Worm (Caenorhabditis elegans): ENCODE results near the gene lurp-2.

The lurp-2 gene

DNA sequence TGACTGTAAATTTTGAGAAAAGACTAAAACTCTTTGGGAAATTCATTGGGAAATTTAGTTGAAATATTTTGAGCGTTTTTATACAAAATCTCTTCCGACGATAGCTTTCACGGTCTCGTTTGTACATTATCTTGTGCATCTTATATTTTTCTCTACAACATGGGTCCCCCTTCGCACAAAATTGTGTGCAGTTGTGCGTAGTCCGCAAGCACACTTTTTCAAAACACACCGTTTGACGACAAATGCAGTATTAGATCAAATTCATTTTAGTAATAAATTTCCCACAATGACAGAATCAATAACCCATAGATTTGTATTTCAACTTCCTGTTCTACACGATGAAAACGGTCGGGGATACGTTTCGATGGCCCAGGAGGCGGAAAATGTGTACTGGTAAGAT is 4.4 kb downstream of the lurp-2 start, which contains the start of gene F25H9.2:
TSS of gene F25H9.2 (plus strand) at position 226 of the 400 bp plus-strand sequence.
- no peak for TF ChIP-seq lin-39 (tag; optimal IDR thresholded peaks at IDR 0.05)
- peak; percentile 46 for TF ChIP-seq C16A3.4 (tag; optimal IDR thresholded peaks at IDR 0.05)
- peak; percentile 29 for TF ChIP-seq rnt-1 (tag; optimal IDR thresholded peaks at IDR 0.05)
- TF ChIP-seq sox-4 (tag; optimal IDR thresholded peaks at IDR 0.05): no peak
- TF ChIP-seq egl-27 (tag; optimal IDR thresholded peaks at IDR 0.05): no peak
- no peak for TF ChIP-seq egl-13 (tag; optimal IDR thresholded peaks at IDR 0.05)
- peak; percentile 26 to 59 for TF ChIP-seq lin-35 (GFP tag; optimal IDR thresholded peaks at IDR 0.05)
- no peak for TF ChIP-seq ztf-11 (tag; optimal IDR thresholded peaks at IDR 0.05)
- peak; percentile 20 to 45 for TF ChIP-seq lsy-2 (tag; optimal IDR thresholded peaks at IDR 0.05)
- TF ChIP-seq blmp-1 (tag; optimal IDR thresholded peaks at IDR 0.05): peak; percentile 26
- peak; percentile 90 for TF ChIP-seq F16B12.6 (tag; optimal IDR thresholded peaks at IDR 0.05)
- peak; percentile 47 for TF ChIP-seq unc-130 (tag; optimal IDR thresholded peaks at IDR 0.05)
- TF ChIP-seq mdl-1 (tag; optimal IDR thresholded peaks at IDR 0.05): peak in 1 of 2 experiments; percentile 2
- TF ChIP-seq unc-86 (tag; optimal IDR thresholded peaks at IDR 0.05): no peak
- TF ChIP-seq dpl-1 (GFP tag; optimal IDR thresholded peaks at IDR 0.05): peak in 2 of 3 experiments; percentile 55 to 61
- peak in 1 of 3 experiments; percentile 8 for TF ChIP-seq ceh-82 (tag; optimal IDR thresholded peaks at IDR 0.05)
- peak; percentile 47 for TF ChIP-seq snu-23 (GFP tag; optimal IDR thresholded peaks at IDR 0.05)
- peak; percentile 5 to 37 for TF ChIP-seq efl-1 (optimal IDR thresholded peaks at IDR 0.05)
- TF ChIP-seq efl-1 (GFP tag; optimal IDR thresholded peaks at IDR 0.05 in 1 of 2): peak; percentile 36 to 43
- peak; percentile 25 for TF ChIP-seq nhr-71 (tag; optimal IDR thresholded peaks at IDR 0.05)
- TF ChIP-seq isw-1 (GFP tag; IDR thresholded peaks at IDR 0.05): no peak

DNA sequence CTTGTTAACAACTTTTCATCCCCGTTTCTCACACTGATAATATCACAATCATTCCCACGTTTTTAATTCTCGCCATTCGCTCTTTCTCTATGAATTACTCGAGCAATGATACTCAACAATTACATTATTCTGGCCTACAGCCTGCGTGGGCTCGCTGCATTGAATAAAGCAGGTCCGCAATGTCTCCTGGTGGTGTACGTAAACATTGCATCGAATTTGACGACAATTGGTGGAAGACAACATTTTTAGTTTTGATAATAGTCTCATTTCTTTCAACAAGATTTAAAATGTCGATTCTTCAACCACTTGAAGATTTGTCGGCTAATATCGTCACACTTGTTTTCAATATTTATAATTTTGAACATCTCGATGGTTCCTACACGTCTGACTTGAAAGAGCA is 5.9 kb downstream of the lurp-2 start, which contains the start of gene bath-39:
TSS of gene bath-39 (plus strand) at position 137 of the 400 bp plus-strand sequence.
- TF ChIP-seq nhr-47 (tag; optimal IDR thresholded peaks at IDR 0.05) (no peak), efl-1 (optimal IDR thresholded peaks at IDR 0.05) (peak in 1 of 2 experiments; percentile 28), efl-1 (GFP tag; optimal IDR thresholded peaks at IDR 0.05 in 1 of 2) (peak; percentile 19 to 84), blmp-1 (tag; optimal IDR thresholded peaks at IDR 0.05) (peak; percentile 22), lin-15B (tag; optimal IDR thresholded peaks at IDR 0.05) (peak; percentile 1), unc-98 (GFP tag; IDR thresholded peaks at IDR 0.05) (no peak), elt-2 (tag; optimal IDR thresholded peaks at IDR 0.05) (no peak), lin-35 (GFP tag; optimal IDR thresholded peaks at IDR 0.05) (peak; percentile 18 to 35), rnt-1 (tag; optimal IDR thresholded peaks at IDR 0.05) (peak; percentile 32), snu-23 (GFP tag; optimal IDR thresholded peaks at IDR 0.05) (peak; percentile 28), lsy-2 (tag; optimal IDR thresholded peaks at IDR 0.05) (peak in 1 of 2 experiments; percentile 40), F16B12.6 (tag; optimal IDR thresholded peaks at IDR 0.05) (peak; percentile 81), dpl-1 (GFP tag; optimal IDR thresholded peaks at IDR 0.05) (peak in 2 of 3 experiments; percentile 19 to 48)

DNA sequence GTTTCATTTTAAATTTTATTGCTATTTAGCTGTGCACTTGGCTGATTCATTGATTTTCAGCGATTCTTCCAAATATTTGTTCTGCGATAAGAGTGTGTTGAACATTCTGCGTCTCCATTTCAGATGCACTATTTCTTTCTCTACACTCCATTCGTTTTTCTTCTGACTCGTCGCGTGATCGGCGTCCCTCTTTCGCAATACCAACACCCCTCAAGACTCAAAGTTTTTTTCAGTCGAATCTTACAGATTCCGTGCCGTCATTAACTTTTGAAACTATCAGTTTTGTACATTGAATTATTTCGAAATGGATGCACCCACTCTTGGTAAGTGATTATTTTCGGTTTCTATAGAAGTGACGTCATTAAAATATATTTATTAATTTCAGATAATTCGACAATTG is 9.5 kb downstream of the lurp-2 start, which contains the start of gene frm-10:
TSS of gene frm-10 (plus strand) at position 234 of the 400 bp plus-strand sequence.
- TF ChIP-seq unc-62 (GFP tag; optimal IDR thresholded peaks at IDR 0.05): no peak
- TF ChIP-seq ama-1 (optimal IDR thresholded peaks at IDR 0.05): no peak
- TF ChIP-seq unc-98 (GFP tag; IDR thresholded peaks at IDR 0.05): no peak
- no peak for TF ChIP-seq ceh-8 (GFP tag; optimal IDR thresholded peaks at IDR 0.05)
- peak; percentile 79 for TF ChIP-seq skn-1 (tag; optimal IDR thresholded peaks at IDR 0.05)
- TF ChIP-seq ets-5 (GFP tag; IDR thresholded peaks at IDR 0.05): no peak
- no peak for TF ChIP-seq nhr-12 (tag; optimal IDR thresholded peaks at IDR 0.05)
- TF ChIP-seq ceh-63 (GFP tag; optimal IDR thresholded peaks at IDR 0.05): no peak
- TF ChIP-seq lin-39 (tag; optimal IDR thresholded peaks at IDR 0.05): no peak
- TF ChIP-seq elt-2 (tag; optimal IDR thresholded peaks at IDR 0.05): peak; percentile 88
- no peak for TF ChIP-seq unc-130 (tag; optimal IDR thresholded peaks at IDR 0.05)
- TF ChIP-seq aha-1 (tag; optimal IDR thresholded peaks at IDR 0.05): no peak
- no peak for TF ChIP-seq grh-1 (GFP tag; IDR thresholded peaks at IDR 0.05)
- TF ChIP-seq nhr-19 (GFP tag; conservative IDR thresholded peaks at IDR 0.05): peak; percentile 39
- no peak for TF ChIP-seq fos-1 (tag; optimal IDR thresholded peaks at IDR 0.05)
- no peak for TF ChIP-seq efl-3 (GFP tag; optimal IDR thresholded peaks at IDR 0.05)
- TF ChIP-seq rnt-1 (tag; optimal IDR thresholded peaks at IDR 0.05): peak; percentile 72
- peak; percentile 65 for TF ChIP-seq nhr-47 (tag; optimal IDR thresholded peaks at IDR 0.05)
- peak; percentile 52 to 67 for TF ChIP-seq lsy-2 (tag; optimal IDR thresholded peaks at IDR 0.05)
- no peak for TF ChIP-seq unc-30 (tag; optimal IDR thresholded peaks at IDR 0.05)
- TF ChIP-seq egl-13 (tag; optimal IDR thresholded peaks at IDR 0.05): no peak
- no peak for TF ChIP-seq nhr-11 (tag; optimal IDR thresholded peaks at IDR 0.05)
- peak; percentile 62 for TF ChIP-seq swsn-7 (tag; optimal IDR thresholded peaks at IDR 0.05)
- TF ChIP-seq unc-86 (tag; optimal IDR thresholded peaks at IDR 0.05): peak; percentile 26
- TF ChIP-seq ztf-11 (tag; optimal IDR thresholded peaks at IDR 0.05): no peak
- no peak for TF ChIP-seq ceh-88 (GFP tag; IDR thresholded peaks at IDR 0.05)
- no peak for TF ChIP-seq ces-1 (GFP tag; optimal IDR thresholded peaks at IDR 0.05)
- TF ChIP-seq pag-3 (tag; optimal IDR thresholded peaks at IDR 0.05; ENCODE audit: borderline replicate concordance, insufficient read depth): no peak
- peak; percentile 23; the same call in 1 of the 2 replicates for TF ChIP-seq isw-1 (GFP tag; IDR thresholded peaks at IDR 0.05)
- peak; percentile 75 for TF ChIP-seq snu-23 (GFP tag; optimal IDR thresholded peaks at IDR 0.05)
- peak; percentile 56 for TF ChIP-seq hpl-2 (GFP tag; optimal IDR thresholded peaks at IDR 0.05)
- no peak for TF ChIP-seq C04F5.9 (tag; optimal IDR thresholded peaks at IDR 0.05)
- TF ChIP-seq jun-1 (tag; optimal IDR thresholded peaks at IDR 0.05): peak; percentile 34

Data from whole organism, L1 larva.